In the genomic region with DNA sequence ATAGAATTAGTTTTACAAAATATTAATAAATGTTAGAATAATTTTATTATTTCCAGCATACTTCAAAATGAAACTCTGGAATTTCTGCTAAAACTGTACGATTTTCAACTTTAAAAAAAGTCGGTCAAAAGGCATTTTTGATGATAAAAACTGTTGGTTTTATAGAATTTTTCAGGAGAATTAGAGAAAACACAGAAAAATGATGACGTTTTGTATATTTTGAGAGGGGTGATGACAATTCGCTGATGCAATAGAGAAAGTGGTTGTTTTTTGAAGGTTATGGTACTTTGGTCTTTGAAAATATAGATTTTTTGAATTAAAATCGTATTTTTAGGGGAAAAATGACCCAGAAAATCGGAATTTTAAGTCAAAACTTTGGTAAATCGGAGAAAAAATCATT, we compare ENCODE assay signal across 5 worm cellular contexts.
TF ChIP-seq lines count a peak whose summit lies in the region.

No protein-coding gene starts in this region.

TF ChIP-seq in whole organism, L1 larva, 84 proteins besides CTCF, POLR2A, EP300 and RAD21:
- TF ChIP-seq fkh-10 (GFP tag; optimal IDR thresholded peaks at IDR 0.05; lab: Kevin White, UChicago) (no peak), swsn-7 (tag; optimal IDR thresholded peaks at IDR 0.05; lab: Kevin White, UChicago) (no peak), nhr-85 (tag; lab: Kevin White, UChicago) (peak; percentile 83), nhr-90 (tag; optimal IDR thresholded peaks at IDR 0.05; lab: Kevin White, UChicago; ENCODE audit: poor library complexity) (peak; percentile 7), skn-1 (tag; optimal IDR thresholded peaks at IDR 0.05; lab: Kevin White, UChicago) (peak; percentile 98), blmp-1 (tag; optimal IDR thresholded peaks at IDR 0.05; lab: Kevin White, UChicago) (peak; percentile 8), dpl-1 (GFP tag; optimal IDR thresholded peaks at IDR 0.05; lab: Kevin White, UChicago) (no peak), lin-35 (GFP tag; optimal IDR thresholded peaks at IDR 0.05; lab: Kevin White, UChicago) (peak in 1 of 2 experiments; percentile 57), fkh-8 (tag; optimal IDR thresholded peaks at IDR 0.05; lab: Kevin White, UChicago) (no peak), snu-23 (GFP tag; optimal IDR thresholded peaks at IDR 0.05; lab: Kevin White, UChicago) (peak; percentile 27), elt-2 (tag; optimal IDR thresholded peaks at IDR 0.05; lab: Kevin White, UChicago) (peak; percentile 48), zip-4 (GFP tag; optimal IDR thresholded peaks at IDR 0.05; lab: Kevin White, UChicago) (no peak), nhr-19 (GFP tag; conservative IDR thresholded peaks at IDR 0.05; lab: Robert Waterston, UW) (peak; percentile 28; the same call in 1 of the 2 replicates)

TF ChIP-seq in whole organism, L2 larva, 48 proteins besides CTCF, POLR2A, EP300 and RAD21 (continues in another document):
- TF ChIP-seq dmd-4 (tag; optimal IDR thresholded peaks at IDR 0.05; lab: Kevin White, UChicago) (no peak), nhr-25 (tag; optimal IDR thresholded peaks at IDR 0.05; lab: Kevin White, UChicago) (peak; percentile 14), nhr-237 (tag; optimal IDR thresholded peaks at IDR 0.05; lab: Kevin White, UChicago) (no peak), zag-1 (tag; optimal IDR thresholded peaks at IDR 0.05; lab: Kevin White, UChicago) (no peak), blmp-1 (tag; optimal IDR thresholded peaks at IDR 0.05; lab: Kevin White, UChicago; ENCODE audit: insufficient read depth) (peak; percentile 26), F13H6.1 (tag; optimal IDR thresholded peaks at IDR 0.05; lab: Kevin White, UChicago) (no peak), lin-13 (GFP tag; optimal IDR thresholded peaks at IDR 0.05; lab: Kevin White, UChicago) (no peak), sma-9 (GFP tag; optimal IDR thresholded peaks at IDR 0.05; lab: Kevin White, UChicago) (peak; percentile 11), sma-9 (tag; optimal IDR thresholded peaks at IDR 0.05; lab: Kevin White, UChicago) (no peak), sma-3 (GFP tag; optimal IDR thresholded peaks at IDR 0.05; lab: Kevin White, UChicago) (peak; percentile 45), skn-1 (tag; optimal IDR thresholded peaks at IDR 0.05; lab: Kevin White, UChicago) (peak; percentile 96), gmeb-1 (tag; optimal IDR thresholded peaks at IDR 0.05; lab: Kevin White, UChicago) (peak; percentile 2), crh-2 (tag; optimal IDR thresholded peaks at IDR 0.05; lab: Kevin White, UChicago) (peak; percentile 64), snpc-4 (tag; optimal IDR thresholded peaks at IDR 0.05; lab: Kevin White, UChicago) (no peak), fos-1 (tag; optimal IDR thresholded peaks at IDR 0.05; lab: Kevin White, UChicago) (peak; percentile 72), mbf-1 (tag; optimal IDR thresholded peaks at IDR 0.05; lab: Kevin White, UChicago) (no peak), nhr-6 (tag; optimal IDR thresholded peaks at IDR 0.05; lab: Kevin White, UChicago) (no peak), mdl-1 (tag; optimal IDR thresholded peaks at IDR 0.05; lab: Kevin White, UChicago) (no peak), nhr-12 (tag; optimal IDR thresholded peaks at IDR 0.05; lab: Kevin White, UChicago) (no peak)

TF ChIP-seq in whole organism, L3 larva, 47 proteins besides CTCF, POLR2A, EP300 and RAD21:
- TF ChIP-seq pha-4 (tag; optimal IDR thresholded peaks at IDR 0.05; lab: Kevin White, UChicago) = peak; percentile 30
- no peak for TF ChIP-seq fkh-2 (tag; optimal IDR thresholded peaks at IDR 0.05; lab: Kevin White, UChicago)
- TF ChIP-seq skn-1 (tag; optimal IDR thresholded peaks at IDR 0.05; lab: Kevin White, UChicago) = peak; percentile 98
- TF ChIP-seq nhr-25 (tag; optimal IDR thresholded peaks at IDR 0.05; lab: Kevin White, UChicago) = no peak
- TF ChIP-seq elt-2 (tag; optimal IDR thresholded peaks at IDR 0.05; lab: Kevin White, UChicago) = peak; percentile 65
- TF ChIP-seq ceh-28 (tag; optimal IDR thresholded peaks at IDR 0.05; lab: Kevin White, UChicago) = no peak
- peak; percentile 47 for TF ChIP-seq pqm-1 (tag; optimal IDR thresholded peaks at IDR 0.05; lab: Kevin White, UChicago)
- no peak for TF ChIP-seq snpc-4 (tag; optimal IDR thresholded peaks at IDR 0.05; lab: Kevin White, UChicago)

TF ChIP-seq in whole organism, L4 larva, 104 proteins besides CTCF, POLR2A, EP300 and RAD21:
- no peak for TF ChIP-seq duxl-1 (tag; optimal IDR thresholded peaks at IDR 0.05; lab: Kevin White, UChicago; ENCODE audit: poor library complexity)
- TF ChIP-seq daf-12 (tag; optimal IDR thresholded peaks at IDR 0.05; lab: Kevin White, UChicago) = no peak
- peak; percentile 35 for TF ChIP-seq nhr-28 (tag; optimal IDR thresholded peaks at IDR 0.05; lab: Kevin White, UChicago)
- no peak for TF ChIP-seq lim-7 (GFP tag; IDR thresholded peaks at IDR 0.05; lab: Robert Waterston, UW)
- TF ChIP-seq snpc-4 (tag; optimal IDR thresholded peaks at IDR 0.05; lab: Kevin White, UChicago) = no peak
- TF ChIP-seq lir-3 (tag; optimal IDR thresholded peaks at IDR 0.05; lab: Kevin White, UChicago) = no peak
- no peak for TF ChIP-seq zfp-2 (tag; optimal IDR thresholded peaks at IDR 0.05; lab: Kevin White, UChicago)
- no peak for TF ChIP-seq zag-1 (tag; optimal IDR thresholded peaks at IDR 0.05; lab: Kevin White, UChicago)
- peak; percentile 47 for TF ChIP-seq hlh-30 (tag; optimal IDR thresholded peaks at IDR 0.05; lab: Kevin White, UChicago; ENCODE audit: insufficient read depth)
- no peak for TF ChIP-seq unc-130 (GFP tag; optimal IDR thresholded peaks at IDR 0.05; lab: Kevin White, UChicago)
- TF ChIP-seq mep-1 (tag; optimal IDR thresholded peaks at IDR 0.05; lab: Kevin White, UChicago) = peak; percentile 7
- TF ChIP-seq nhr-77 (tag; optimal IDR thresholded peaks at IDR 0.05; lab: Kevin White, UChicago) = peak; percentile 23
- no peak for TF ChIP-seq mdt-29 (GFP tag; IDR thresholded peaks at IDR 0.05; lab: Robert Waterston, UW)
- TF ChIP-seq F49E8.2 (tag; optimal IDR thresholded peaks at IDR 0.05; lab: Kevin White, UChicago; ENCODE audit: borderline replicate concordance) = no peak
- peak; percentile 29; the same call in 1 of the 2 replicates for TF ChIP-seq dmd-6 (GFP tag; IDR thresholded peaks at IDR 0.05; lab: Robert Waterston, UW)
- no peak for TF ChIP-seq nhr-48 (tag; optimal IDR thresholded peaks at IDR 0.05; lab: Kevin White, UChicago)
- peak; percentile 52 for TF ChIP-seq dve-1 (tag; optimal IDR thresholded peaks at IDR 0.05; lab: Kevin White, UChicago; ENCODE audit: insufficient read depth)
- peak; percentile 23 for TF ChIP-seq hlh-11 (tag; optimal IDR thresholded peaks at IDR 0.05; lab: Kevin White, UChicago)
- TF ChIP-seq daf-16 (GFP tag; optimal IDR thresholded peaks at IDR 0.05; lab: Kevin White, UChicago) = no peak
- TF ChIP-seq daf-16 (tag; optimal IDR thresholded peaks at IDR 0.05; lab: Kevin White, UChicago) = peak; percentile 83
- no peak for TF ChIP-seq ZK337.2 (GFP tag; IDR thresholded peaks at IDR 0.05; lab: Robert Waterston, UW)
- TF ChIP-seq ctbp-1 (GFP tag; IDR thresholded peaks at IDR 0.05; lab: Robert Waterston, UW) = no peak
- no peak for TF ChIP-seq ceh-44 (GFP tag; IDR thresholded peaks at IDR 0.05; lab: Robert Waterston, UW)
- no peak for TF ChIP-seq lin-15B (tag; optimal IDR thresholded peaks at IDR 0.05; lab: Kevin White, UChicago)
- TF ChIP-seq jun-1 (tag; optimal IDR thresholded peaks at IDR 0.05; lab: Kevin White, UChicago) = no peak
- TF ChIP-seq lsy-2 (tag; optimal IDR thresholded peaks at IDR 0.05; lab: Kevin White, UChicago) = peak in 1 of 2 experiments; percentile 17
TF ChIP-seq in whole organism, L4 larva: peak in this region for 9.

TF ChIP-seq in whole organism, young adult, 124 proteins besides CTCF, POLR2A, EP300 and RAD21:
- TF ChIP-seq ceh-100 (GFP tag; IDR thresholded peaks at IDR 0.05; lab: Robert Waterston, UW) = no peak
- TF ChIP-seq F23B12.7 (tag; optimal IDR thresholded peaks at IDR 0.05; lab: Kevin White, UChicago; ENCODE audit: insufficient read depth) = peak; percentile 60
- TF ChIP-seq cebp-1 (GFP tag; IDR thresholded peaks at IDR 0.05; lab: Robert Waterston, UW) = no peak
- peak; percentile 10 for TF ChIP-seq cebp-1 (tag; optimal IDR thresholded peaks at IDR 0.05; lab: Kevin White, UChicago)
- TF ChIP-seq nhr-80 (tag; optimal IDR thresholded peaks at IDR 0.05; lab: Kevin White, UChicago) = peak; percentile 38
